Fruit fly (Drosophila melanogaster) whole organism, embryonic: ENCODE data around the gene CG7465.

Experiments
- Abd-B ChIP-seq: fragments of 200-800 bp; sonication (Bioruptor generic); optimal IDR thresholded peaks from 2 replicates; lab custom pipeline; 2018; ENCODE audit warnings: missing biosample characterization, mild to moderate bottlenecking, missing genetic modification characterization, moderate library complexity
- B-H2 ChIP-seq: fragments of 200-800 bp; sonication (Bioruptor generic); optimal IDR thresholded peaks from 2 replicates; lab custom pipeline; 2018; ENCODE audit warnings: missing biosample characterization, mild to moderate bottlenecking, missing genetic modification characterization
- CG11504 ChIP-seq: fragments of 200-800 bp; sonication (Bioruptor generic); optimal IDR thresholded peaks from 3 replicates; lab custom pipeline; 2019; ENCODE audit warnings: missing biosample characterization, mild to moderate bottlenecking, missing genetic modification characterization, moderate library complexity
- CG12104 ChIP-seq: fragments of 200-800 bp; sonication (Bioruptor generic); optimal IDR thresholded peaks from 3 replicates; lab custom pipeline; 2016; ENCODE audit warnings: missing biosample characterization, missing genetic modification characterization
- CG13894 ChIP-seq: fragments of 200-800 bp; sonication (Bioruptor generic); optimal IDR thresholded peaks from 3 replicates; lab custom pipeline; 2018; ENCODE audit warnings: missing biosample characterization, mild to moderate bottlenecking, missing genetic modification characterization, moderate library complexity
- CG14441 ChIP-seq: fragments of 200-800 bp; sonication (Bioruptor generic); IDR thresholded peaks from 2 replicates; pipeline ENCODE4 v1.3.6; 2022; ENCODE audit warnings: missing biosample characterization, missing genetic modification characterization
- CG15269 ChIP-seq: fragments of 200-800 bp; sonication (Bioruptor generic); optimal IDR thresholded peaks from 2 replicates; lab custom pipeline; 2018; ENCODE audit warnings: missing biosample characterization, mild to moderate bottlenecking, missing genetic modification characterization, moderate library complexity
- CG17385 ChIP-seq: fragments of 200-800 bp; sonication (Bioruptor generic); optimal IDR thresholded peaks from 3 replicates; lab custom pipeline; 2018; ENCODE audit warnings: missing biosample characterization, mild to moderate bottlenecking, missing genetic modification characterization
- CG32532 ChIP-seq: fragments of 200-800 bp; sonication (Bioruptor generic); IDR thresholded peaks from 2 replicates; pipeline ENCODE4 v1.3.6; 2022; ENCODE audit warnings: missing biosample characterization, missing genetic modification characterization
- CG34224 ChIP-seq: fragments of 200-800 bp; sonication (Bioruptor generic); IDR thresholded peaks from 3 replicates; pipeline ENCODE4 v1.3.6; 2022; ENCODE audit warnings: missing biosample characterization, missing genetic modification characterization; ENCODE audit not compliant: partially characterized antibody
- CG34422 ChIP-seq: fragments of 200-800 bp; sonication (Bioruptor generic); IDR thresholded peaks from 3 replicates; pipeline ENCODE4 v1.3.6; 2022; ENCODE audit warnings: missing biosample characterization, missing genetic modification characterization
- CG3726 ChIP-seq: fragments of 200-800 bp; sonication (Bioruptor generic); IDR thresholded peaks from 3 replicates; pipeline ENCODE4, ENCODE4 v1.3.6; 2022; ENCODE audit warnings: missing biosample characterization, missing genetic modification characterization
- CG4360 ChIP-seq: fragments of 200-800 bp; sonication (Bioruptor generic); IDR thresholded peaks from 2 replicates; pipeline ENCODE4 v1.3.6; 2022; ENCODE audit warnings: missing biosample characterization, missing genetic modification characterization
- CG4404 ChIP-seq: fragments of 200-800 bp; sonication (Bioruptor generic); IDR thresholded peaks from 2 replicates; pipeline ENCODE4 v1.3.6; 2022; ENCODE audit warnings: missing biosample characterization, missing genetic modification characterization
- CG9727 ChIP-seq: fragments of 200-800 bp; sonication (Bioruptor generic); optimal IDR thresholded peaks from 3 replicates; lab custom pipeline; 2017; ENCODE audit warnings: missing biosample characterization, mild to moderate bottlenecking, missing genetic modification characterization
- CG9797 ChIP-seq: fragments of 200-800 bp; sonication (Bioruptor generic); optimal IDR thresholded peaks from 3 replicates; lab custom pipeline; 2018; ENCODE audit warnings: missing biosample characterization, mild to moderate bottlenecking, missing genetic modification characterization
- D19B ChIP-seq: fragments of 200-800 bp; sonication (Bioruptor generic); optimal IDR thresholded peaks from 2 replicates; lab custom pipeline; 2017; ENCODE audit warnings: missing biosample characterization, mild to moderate bottlenecking, missing genetic modification characterization
- Dbx ChIP-seq: fragments of 200-800 bp; sonication (Bioruptor generic); IDR thresholded peaks from 3 replicates; pipeline ENCODE4 v1.3.6; 2022; ENCODE audit warnings: missing biosample characterization, missing genetic modification characterization
- Deaf1 ChIP-seq: fragments of 200-800 bp; optimal IDR thresholded peaks from 3 replicates; lab custom pipeline; 2019; ENCODE audit warnings: missing biosample characterization, mild to moderate bottlenecking, missing genetic modification characterization, moderate library complexity
- Doc2 ChIP-seq: fragments of 200-800 bp; sonication (Bioruptor generic); IDR thresholded peaks from 2 replicates; pipeline ENCODE4 v1.3.6; 2022; ENCODE audit warnings: missing biosample characterization, missing genetic modification characterization
- Jarid2 ChIP-seq: fragments of 200-800 bp; sonication (Bioruptor generic); optimal IDR thresholded peaks from 3 replicates; lab custom pipeline; 2017; ENCODE audit warnings: mild to moderate bottlenecking, missing biosample characterization, missing genetic modification reagents, missing genetic modification characterization
- MESR4 ChIP-seq: fragments of 200-800 bp; sonication (Bioruptor generic); optimal IDR thresholded peaks from 2 replicates; lab custom pipeline; 2018; ENCODE audit warnings: missing biosample characterization, mild to moderate bottlenecking, missing genetic modification characterization, moderate library complexity
- Myb ChIP-seq: fragments of 200-800 bp; sonication (Bioruptor generic); optimal IDR thresholded peaks from 2 replicates; lab custom pipeline; 2016; ENCODE audit warnings: missing biosample characterization, missing genetic modification characterization
- Rx ChIP-seq: fragments of 200-800 bp; sonication (Bioruptor generic); IDR thresholded peaks from 2 replicates; pipeline ENCODE4 v1.3.6; 2022; ENCODE audit warnings: missing biosample characterization, missing genetic modification characterization
- Sin3A ChIP-seq: fragments of >200 bp; optimal IDR thresholded peaks from 2 replicates; lab custom pipeline; 2018
- Trl ChIP-seq, 3 experiments: fragments of >200 bp in 2 of 3; fragments of 200-800 bp in 1 of 3; sonication (Bioruptor generic) in 1 of 3; optimal IDR thresholded peaks; 2 replicates in 1 of 3; 3 replicates in 2 of 3; lab custom pipeline; 2016 to 2017; ENCODE audit warnings: missing biosample characterization in 1 of 3, missing genetic modification characterization in 1 of 3
- Vsx1 ChIP-seq: fragments of 200-800 bp; sonication (Bioruptor generic); optimal IDR thresholded peaks from 2 replicates; lab custom pipeline; 2017; ENCODE audit warnings: missing biosample characterization, mild to moderate bottlenecking, missing genetic modification characterization, missing genetic modification reagents
- ap ChIP-seq: fragments of 200-800 bp; sonication (Bioruptor generic); IDR thresholded peaks from 2 replicates; pipeline ENCODE4 v1.3.6; 2022; ENCODE audit warnings: missing biosample characterization, missing genetic modification characterization
- cas ChIP-seq: fragments of 200-800 bp; sonication (Bioruptor generic); IDR thresholded peaks from 2 replicates; pipeline ENCODE4 v1.3.6; 2022; ENCODE audit warnings: missing biosample characterization, missing genetic modification characterization
- crp ChIP-seq, 2 experiments: fragments of 200-800 bp; sonication (Bioruptor generic); optimal IDR thresholded peaks; 2 replicates in 1 of 2; 3 replicates in 1 of 2; lab custom pipeline; 2017; ENCODE audit warnings: missing biosample characterization in 2 of 2, missing genetic modification characterization in 2 of 2, mild to moderate bottlenecking in 1 of 2, moderate library complexity in 1 of 2
- da ChIP-seq: fragments of 200-800 bp; sonication (Bioruptor generic); optimal IDR thresholded peaks from 2 replicates; lab custom pipeline; 2016; ENCODE audit warnings: missing biosample characterization, missing genetic modification characterization
- dmrt99B ChIP-seq: fragments of 200-800 bp; sonication (Bioruptor generic); optimal IDR thresholded peaks from 2 replicates; lab custom pipeline; 2018; ENCODE audit warnings: missing biosample characterization, mild to moderate bottlenecking, missing genetic modification characterization, moderate library complexity
- grn ChIP-seq: fragments of 200-800 bp; sonication (Bioruptor generic); optimal IDR thresholded peaks from 3 replicates; lab custom pipeline; 2017; ENCODE audit warnings: missing biosample characterization, missing genetic modification characterization
- kni ChIP-seq: fragments of 200-800 bp; sonication (Bioruptor generic); optimal IDR thresholded peaks from 3 replicates; lab custom pipeline; 2017; ENCODE audit warnings: mild to moderate bottlenecking, missing biosample characterization, missing genetic modification reagents, missing genetic modification characterization
- nau ChIP-seq: fragments of 200-800 bp; sonication (Bioruptor generic); optimal IDR thresholded peaks from 3 replicates; lab custom pipeline; 2017; ENCODE audit warnings: missing biosample characterization, mild to moderate bottlenecking, missing genetic modification characterization, missing genetic modification reagents
- nerfin-2 ChIP-seq: fragments of 200-800 bp; sonication (Bioruptor generic); IDR thresholded peaks from 2 replicates; pipeline ENCODE4 v1.3.6; 2022; ENCODE audit warnings: missing biosample characterization, missing genetic modification characterization; ENCODE audit not compliant: partially characterized antibody
- nmo ChIP-seq: fragments of 200-800 bp; sonication (Bioruptor generic); optimal IDR thresholded peaks from 2 replicates; lab custom pipeline; 2018; ENCODE audit warnings: missing biosample characterization, mild to moderate bottlenecking, missing genetic modification characterization, moderate library complexity
- nom ChIP-seq: fragments of 200-800 bp; sonication (Bioruptor generic); optimal IDR thresholded peaks from 2 replicates; lab custom pipeline; 2017; ENCODE audit warnings: missing biosample characterization, missing genetic modification characterization, mild to moderate bottlenecking, moderate library complexity, missing genetic modification reagents
- scrt ChIP-seq: fragments of 200-800 bp; sonication (Bioruptor generic); optimal IDR thresholded peaks from 2 replicates; lab custom pipeline; 2018; ENCODE audit warnings: missing biosample characterization, mild to moderate bottlenecking, missing genetic modification characterization, moderate library complexity
- sd ChIP-seq: fragments of 200-800 bp; sonication (Bioruptor generic); optimal IDR thresholded peaks from 3 replicates; lab custom pipeline; 2018; ENCODE audit warnings: missing biosample characterization, mild to moderate bottlenecking, missing genetic modification characterization, moderate library complexity
- shn ChIP-seq: fragments of 200-800 bp; sonication (Bioruptor generic); optimal IDR thresholded peaks from 3 replicates; lab custom pipeline; 2016; ENCODE audit warnings: missing biosample characterization, missing genetic modification characterization
- tgo ChIP-seq: fragments of 200-800 bp; sonication (Bioruptor generic); IDR thresholded peaks from 3 replicates; pipeline ENCODE4 v1.3.6; 2022; ENCODE audit warnings: missing biosample characterization, missing genetic modification characterization
- ttk ChIP-seq: fragments of 200-800 bp; sonication (Bioruptor generic); IDR thresholded peaks from 2 replicates; pipeline ENCODE4 v2.1.2; 2022; ENCODE audit warnings: missing biosample characterization, missing genetic modification characterization
- wor ChIP-seq: fragments of 200-800 bp; sonication (Bioruptor generic); IDR thresholded peaks from 2 replicates; pipeline ENCODE4 v1.3.6; 2022; ENCODE audit warnings: missing biosample characterization, missing genetic modification characterization
- zen2 ChIP-seq: fragments of 200-800 bp; sonication (Bioruptor generic); IDR thresholded peaks from 3 replicates; pipeline ENCODE4 v1.3.6; 2022; ENCODE audit warnings: missing biosample characterization, missing genetic modification characterization; ENCODE audit not compliant: partially characterized antibody

CG7465 gene

DNA sequence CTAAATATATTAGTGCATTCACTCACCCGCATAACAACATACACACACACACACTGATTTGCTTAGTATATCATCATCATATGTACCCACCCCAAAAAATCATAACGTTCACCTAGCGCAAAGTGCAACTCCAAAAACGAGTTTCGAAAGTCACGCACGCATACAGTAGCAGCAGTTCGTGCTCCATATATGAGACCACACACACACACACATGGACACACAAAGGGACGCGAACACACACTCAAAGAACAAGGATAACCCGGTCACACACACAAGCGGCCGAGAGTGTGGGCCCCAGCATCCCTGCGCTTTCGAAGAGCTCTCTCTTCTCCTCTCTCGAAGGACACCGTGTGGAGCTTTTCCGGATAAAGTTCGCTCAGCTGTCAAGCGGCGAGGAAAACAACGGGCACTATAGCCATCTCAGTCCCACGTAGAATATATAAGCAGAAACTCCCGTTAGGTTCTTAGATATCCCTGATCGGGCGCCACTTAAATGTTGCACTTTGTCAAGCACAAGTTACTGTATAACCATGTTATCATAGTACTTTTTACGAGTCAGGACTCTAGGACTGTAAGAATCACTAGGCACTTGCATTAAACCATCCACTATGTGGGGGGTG lies 48.9 kb upstream of the CG7465 start (continued):
- TF ChIP-seq Trl (optimal IDR thresholded peaks at IDR 0.05; lab: Kevin White, UChicago) (peak in 1 of 2 experiments; percentile 18), Trl (GFP tag; optimal IDR thresholded peaks at IDR 0.05; lab: Kevin White, UChicago) (no peak), nerfin-2 (GFP tag; lab: Robert Waterston, UW) (no peak), Jarid2 (GFP tag; lab: Kevin White, UChicago) (no peak), da (no peak), CG15269 (tag; lab: Kevin White, UChicago) (no peak), kni (GFP tag; lab: Kevin White, UChicago) (peak; percentile 50), grn (no peak), nau (GFP tag; lab: Kevin White, UChicago) (no peak), nmo (GFP tag; lab: Kevin White, UChicago) (no peak), B-H2 (no peak), tgo (GFP tag; lab: Robert Waterston, UW) (no peak), CG14441 (GFP tag; lab: Robert Waterston, UW) (no peak), CG4360 (GFP tag; lab: Robert Waterston, UW) (no peak), D19B (GFP tag; lab: Kevin White, UChicago) (no peak), CG32532 (GFP tag; lab: Robert Waterston, UW) (0 out of 2 replicates have a peak, but pooled peaks have one; percentile 7), CG9797 (GFP tag; lab: Kevin White, UChicago) (no peak), nom (GFP tag; lab: Kevin White, UChicago) (no peak), CG4404 (GFP tag; lab: Robert Waterston, UW) (no peak), zen2 (no peak), MESR4 (GFP tag; lab: Kevin White, UChicago) (no peak), crp (GFP tag; optimal IDR thresholded peaks at IDR 0.05; lab: Kevin White, UChicago) (no peak), CG11504 (no peak), scrt (GFP tag; lab: Kevin White, UChicago) (peak; percentile 35), CG9727 (GFP tag; lab: Kevin White, UChicago) (no peak), Myb (GFP tag; lab: Kevin White, UChicago) (no peak), ttk (GFP tag; lab: Robert Waterston, UW) (no peak), Rx (GFP tag; lab: Robert Waterston, UW) (no peak), CG3726 (0 out of 3 replicates have a peak, but pooled peaks have one; percentile 29), shn (GFP tag; lab: Kevin White, UChicago) (no peak), Doc2 (GFP tag; lab: Robert Waterston, UW) (no peak), CG17385 (GFP tag; lab: Kevin White, UChicago) (no peak), ap (GFP tag; lab: Robert Waterston, UW) (no peak), CG34422 (no peak), Abd-B (GFP tag; lab: Kevin White, UChicago) (no peak), wor (GFP tag; lab: Robert Waterston, UW) (no peak), Vsx1 (GFP tag; lab: Kevin White, UChicago) (no peak), CG13894 (tag; lab: Kevin White, UChicago) (peak; percentile 83), cas (GFP tag; lab: Robert Waterston, UW) (0 out of 2 replicates have a peak, but pooled peaks have one; percentile 38)

DNA sequence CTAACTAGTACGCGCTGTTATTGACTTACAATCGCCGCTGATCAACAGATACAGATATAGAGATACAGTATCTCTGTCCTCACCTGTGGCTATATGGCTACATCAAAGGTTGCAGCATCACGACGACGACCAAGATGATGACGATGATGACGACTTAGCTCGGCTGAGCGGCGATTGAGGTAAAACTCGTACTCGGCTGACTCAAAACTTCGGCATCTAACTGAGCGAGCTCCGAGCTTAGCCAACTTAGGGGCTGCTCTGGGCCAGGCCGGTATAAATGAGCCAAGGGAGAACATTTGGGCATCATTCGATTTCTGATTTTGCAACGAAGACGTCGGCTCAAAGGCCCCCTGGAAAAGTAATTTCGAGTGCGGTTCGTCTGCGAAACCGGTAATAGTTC lies 43.7 kb upstream of the CG7465 start, which contains the start of gene CG15021:
TSS of gene CG15021 (plus strand) at position 301 of the 400 bp plus-strand sequence.
- TF ChIP-seq dmrt99B (tag; lab: Kevin White, UChicago) (no peak), Myb (GFP tag; lab: Kevin White, UChicago) (no peak), Deaf1 (tag; lab: Kevin White, UChicago) (peak; percentile 57), Sin3A (no peak), CG34224 (GFP tag; lab: Robert Waterston, UW) (0 out of 3 replicates have a peak, but pooled peaks have one; percentile 22), sd (tag; lab: Kevin White, UChicago) (peak; percentile 12), CG12104 (GFP tag; lab: Kevin White, UChicago) (no peak), Dbx (GFP tag; lab: Robert Waterston, UW) (no peak)
